Worm (Caenorhabditis elegans) whole organism, L4 larva: ENCODE results near the gene F20D12.7.

Source experiments
- F44E2.7 ChIP-seq: fragments of 200-800 bp; sonication (Bioruptor generic); IDR thresholded peaks from 2 replicates; pipeline ENCODE4 v2.1.2; 2022; ENCODE audit warnings: missing genetic modification characterization, missing compliant biosample characterization
- T26A8.4 ChIP-seq: fragments of 200-800 bp; sonication (Bioruptor generic); IDR thresholded peaks from 2 replicates; pipeline ENCODE4 v1.3.6; 2022; ENCODE audit warnings: missing genetic modification characterization, missing compliant biosample characterization
- Y48G9A.11 ChIP-seq: fragments of 200-800 bp; sonication (Bioruptor generic); IDR thresholded peaks from 2 replicates; pipeline ENCODE4 v1.3.6; 2022; ENCODE audit warnings: missing genetic modification reagents, missing genetic modification characterization, missing compliant biosample characterization
- Y5F2A.4 ChIP-seq: fragments of 200-800 bp; sonication (Bioruptor generic); optimal IDR thresholded peaks from 2 replicates; lab custom pipeline; 2018; ENCODE audit warnings: mild to moderate bottlenecking, missing genetic modification characterization, missing compliant biosample characterization
- ZK546.5 ChIP-seq, 2 experiments: sonication (generic microtip); optimal IDR thresholded peaks; 2 replicates each; lab custom pipeline; 2017; ENCODE audit warnings: missing biosample characterization in 2 of 2, missing genetic modification characterization in 2 of 2
- ama-1 ChIP-seq: fragments of 150-350 bp; optimal IDR thresholded peaks from 2 replicates; lab custom pipeline; 2014; ENCODE audit warnings: inconsistent platforms, mixed read lengths
- ceh-32 ChIP-seq: sonication (generic microtip); optimal IDR thresholded peaks from 2 replicates; lab custom pipeline; 2016; ENCODE audit warnings: mild to moderate bottlenecking, missing genetic modification characterization, missing compliant biosample characterization; ENCODE audit not compliant: poor library complexity
- ces-1 ChIP-seq: fragments of 150-350 bp; sonication (generic microtip); optimal IDR thresholded peaks from 4 replicates; lab custom pipeline; 2014; ENCODE audit warnings: missing biosample characterization, missing genetic modification reagents, missing genetic modification characterization
- cey-2 ChIP-seq: sonication (generic microtip); optimal IDR thresholded peaks from 3 replicates; lab custom pipeline; 2017; ENCODE audit warnings: missing genetic modification characterization, mild to moderate bottlenecking, missing compliant biosample characterization, antibody characterized with exemption, borderline replicate concordance; ENCODE audit not compliant: insufficient read depth
- ctbp-1 ChIP-seq: fragments of 200-800 bp; sonication (Bioruptor generic); IDR thresholded peaks from 2 replicates; pipeline ENCODE4 v1.3.6; 2022; ENCODE audit warnings: missing genetic modification reagents, missing genetic modification characterization, missing compliant biosample characterization
- daf-19 ChIP-seq: fragments of 200-800 bp; sonication (Bioruptor generic); conservative IDR thresholded peaks from 2 replicates; pipeline ENCODE4 v1.3.6; 2022; ENCODE audit warnings: missing genetic modification characterization, missing compliant biosample characterization
- dmd-6 ChIP-seq: fragments of 200-800 bp; sonication (Bioruptor generic); IDR thresholded peaks from 2 replicates; pipeline ENCODE4 v1.3.6; 2022; ENCODE audit warnings: missing genetic modification reagents, missing genetic modification characterization, missing compliant biosample characterization
- dmd-9 ChIP-seq: fragments of 200-800 bp; sonication (Bioruptor generic); IDR thresholded peaks from 2 replicates; pipeline ENCODE4 v1.3.6; 2022; ENCODE audit warnings: missing genetic modification reagents, missing genetic modification characterization, missing compliant biosample characterization
- egl-27 ChIP-seq: sonication (generic microtip); optimal IDR thresholded peaks from 3 replicates; lab custom pipeline; 2017; ENCODE audit warnings: missing biosample characterization, missing genetic modification reagents, missing genetic modification characterization
- egl-43 ChIP-seq: fragments of 200-800 bp; sonication (Bioruptor generic); IDR thresholded peaks from 2 replicates; pipeline ENCODE4 v1.3.6; 2022; ENCODE audit warnings: missing genetic modification reagents, missing genetic modification characterization, missing compliant biosample characterization
- hlh-11 ChIP-seq: fragments of 200-800 bp; sonication (Bioruptor generic); optimal IDR thresholded peaks from 2 replicates; lab custom pipeline; 2018; ENCODE audit warnings: mild to moderate bottlenecking, missing genetic modification characterization, missing compliant biosample characterization
- hlh-30 ChIP-seq: sonication (generic microtip); optimal IDR thresholded peaks from 2 replicates; lab custom pipeline; 2017; ENCODE audit warnings: antibody characterized with exemption, mild to moderate bottlenecking, missing genetic modification characterization, missing compliant biosample characterization; ENCODE audit not compliant: insufficient read depth
- lim-7 ChIP-seq: fragments of 200-800 bp; sonication (Bioruptor generic); IDR thresholded peaks from 2 replicates; pipeline ENCODE4 v1.3.6; 2022; ENCODE audit warnings: missing genetic modification characterization, missing compliant biosample characterization
- lin-1 ChIP-seq: fragments of 200-800 bp; sonication (Bioruptor generic); IDR thresholded peaks from 2 replicates; pipeline ENCODE4 v1.3.6; 2022; ENCODE audit warnings: missing genetic modification reagents, missing genetic modification characterization, missing compliant biosample characterization
- lin-13 ChIP-seq: fragments of 150-350 bp; optimal IDR thresholded peaks from 2 replicates; lab custom pipeline; 2014; ENCODE audit warnings: missing biosample characterization, missing genetic modification reagents, missing genetic modification characterization
- lin-38 ChIP-seq: fragments of 200-800 bp; sonication (Bioruptor generic); IDR thresholded peaks from 2 replicates; pipeline ENCODE4 v1.3.6; 2022; ENCODE audit warnings: missing genetic modification reagents, missing genetic modification characterization, missing compliant biosample characterization
- madf-5 ChIP-seq, 2 experiments: fragments of 200-800 bp; sonication (Bioruptor generic); IDR thresholded peaks; 2 replicates each; pipeline ENCODE4 v1.3.6; 2022; ENCODE audit warnings: missing compliant biosample characterization in 2 of 2, missing genetic modification characterization in 2 of 2
- madf-9 ChIP-seq: fragments of 200-800 bp; sonication (Bioruptor generic); conservative IDR thresholded peaks from 2 replicates; pipeline ENCODE4 v1.3.6; 2022; ENCODE audit warnings: missing genetic modification reagents, missing genetic modification characterization, missing compliant biosample characterization
- mdt-29 ChIP-seq: fragments of 200-800 bp; sonication (Bioruptor generic); IDR thresholded peaks from 2 replicates; pipeline ENCODE4 v1.3.6; 2022; ENCODE audit warnings: missing genetic modification reagents, missing genetic modification characterization, missing compliant biosample characterization
- mep-1 ChIP-seq: fragments of 150-350 bp; sonication (generic microtip); optimal IDR thresholded peaks from 3 replicates; lab custom pipeline; 2014; ENCODE audit warnings: missing biosample characterization, missing genetic modification characterization
- mxl-3 ChIP-seq: fragments of 200-800 bp; sonication (Bioruptor generic); optimal IDR thresholded peaks from 2 replicates; lab custom pipeline; 2018; ENCODE audit warnings: mild to moderate bottlenecking, missing genetic modification characterization, missing compliant biosample characterization
- nhr-11 ChIP-seq: fragments of 150-350 bp; optimal IDR thresholded peaks from 2 replicates; lab custom pipeline; 2014; ENCODE audit warnings: missing biosample characterization, missing genetic modification characterization
- nhr-25 ChIP-seq: sonication (generic microtip); optimal IDR thresholded peaks from 2 replicates; lab custom pipeline; 2017; ENCODE audit warnings: missing genetic modification characterization, mild to moderate bottlenecking, missing compliant biosample characterization, antibody characterized with exemption, moderate library complexity, borderline replicate concordance; ENCODE audit not compliant: insufficient read depth
- nhr-6 ChIP-seq: fragments of 150-350 bp; optimal IDR thresholded peaks from 2 replicates; lab custom pipeline; 2014; ENCODE audit warnings: missing biosample characterization, missing genetic modification characterization
- rbr-2 ChIP-seq: sonication (generic microtip); optimal IDR thresholded peaks from 2 replicates; lab custom pipeline; 2016; ENCODE audit warnings: missing genotype, missing genetic modification characterization, missing compliant biosample characterization
- unc-130 ChIP-seq: sonication (generic microtip); optimal IDR thresholded peaks from 2 replicates; lab custom pipeline; 2016; ENCODE audit warnings: missing genetic modification reagents, missing genetic modification characterization, missing compliant biosample characterization
- unc-62 ChIP-seq, 3 experiments: fragments of 150-350 bp in 1 of 3; sonication (generic microtip); optimal IDR thresholded peaks in 2 of 3; peaks in 1 of 3; 1 replicate in 1 of 3; 2 replicates in 2 of 3; lab custom pipeline; 2014 to 2017; ENCODE audit warnings: missing biosample characterization in 3 of 3, missing genetic modification characterization in 3 of 3, missing genetic modification reagents in 3 of 3, missing genotype in 1 of 3
- zip-11 ChIP-seq: fragments of 200-800 bp; sonication (Bioruptor generic); IDR thresholded peaks from 2 replicates; pipeline ENCODE4 v1.3.6; 2022; ENCODE audit warnings: missing genetic modification characterization, missing compliant biosample characterization

Gene F20D12.7

DNA sequence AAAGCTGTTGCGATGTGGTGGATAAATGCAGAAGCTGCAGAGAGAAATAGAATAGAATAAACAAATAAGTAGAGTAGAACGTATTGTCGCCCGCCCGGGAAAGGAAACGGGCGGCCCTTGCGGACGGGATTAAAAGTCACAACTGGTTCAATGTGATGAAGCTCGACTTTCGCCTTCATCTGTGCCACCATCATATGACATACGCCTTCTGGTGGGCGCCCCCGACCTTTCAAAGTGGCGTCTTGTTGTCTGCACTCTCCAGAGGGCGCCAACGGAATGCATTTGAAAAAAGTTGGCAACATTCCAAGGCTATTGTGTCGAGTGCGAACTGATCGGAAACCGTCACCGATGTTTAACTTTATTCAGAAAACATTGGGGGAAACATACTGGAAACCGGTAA lies 4.5 kb upstream of the F20D12.7 start:
- peak; percentile 57 for TF ChIP-seq hlh-30 (tag; lab: Kevin White, UChicago)
- TF ChIP-seq mep-1 (tag; lab: Kevin White, UChicago), result peak; percentile 28
- TF ChIP-seq T26A8.4 (GFP tag; lab: Robert Waterston, UW), result no peak
- TF ChIP-seq unc-62 (GFP tag; optimal IDR thresholded peaks at IDR 0.05 in 1 of 2; lab: Kevin White, UChicago), result peak in 1 of 2 experiments; percentile 61
- no peak for TF ChIP-seq unc-62 (tag; optimal IDR thresholded peaks at IDR 0.05; lab: Kevin White, UChicago)

DNA sequence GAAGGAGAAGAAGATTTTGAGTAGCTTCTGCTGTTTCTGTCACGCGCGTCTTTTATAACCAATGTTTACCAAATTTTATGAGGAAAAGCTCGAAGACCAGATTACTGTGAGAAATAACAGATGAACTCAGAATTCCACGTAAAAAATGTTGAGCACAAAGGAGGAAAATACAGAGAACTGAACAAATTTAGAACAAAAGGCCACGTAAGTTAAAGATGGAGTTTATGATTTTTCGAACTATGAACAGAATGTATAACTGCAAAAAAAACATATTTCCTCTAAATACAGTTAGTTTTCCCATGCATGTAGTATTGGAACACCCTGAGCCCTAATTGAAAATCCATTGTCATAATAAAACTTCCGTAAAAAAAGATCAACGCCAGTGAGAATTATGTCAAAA lies 2.2 kb upstream of the F20D12.7 start, which contains the start of gene exc-9:
TSS of gene exc-9 (minus strand) at position 101 of the 400 bp plus-strand sequence.
- TF ChIP-seq ctbp-1 (GFP tag; lab: Robert Waterston, UW), result no peak
- no peak for TF ChIP-seq cey-2 (tag; lab: Kevin White, UChicago)
- TF ChIP-seq ces-1 (GFP tag; lab: Kevin White, UChicago), result no peak
- no peak for TF ChIP-seq daf-19 (GFP tag; lab: Robert Waterston, UW)
- no peak for TF ChIP-seq ZK546.5 (tag; optimal IDR thresholded peaks at IDR 0.05; lab: Kevin White, UChicago)
- TF ChIP-seq dmd-9 (GFP tag; lab: Robert Waterston, UW), result no peak
- TF ChIP-seq dmd-6 (GFP tag; lab: Robert Waterston, UW), result no peak
- no peak for TF ChIP-seq madf-9
- TF ChIP-seq mdt-29 (GFP tag; lab: Robert Waterston, UW), result no peak
- no peak for TF ChIP-seq nhr-25 (tag; lab: Kevin White, UChicago)
- no peak for TF ChIP-seq unc-62 (GFP tag; optimal IDR thresholded peaks at IDR 0.05 in 1 of 2; lab: Kevin White, UChicago)
- no peak for TF ChIP-seq unc-62 (tag; optimal IDR thresholded peaks at IDR 0.05; lab: Kevin White, UChicago)
- TF ChIP-seq Y5F2A.4, result no peak
- no peak for TF ChIP-seq lin-38 (GFP tag; lab: Robert Waterston, UW)
- TF ChIP-seq F44E2.7 (GFP tag; lab: Robert Waterston, UW), result no peak
- no peak for TF ChIP-seq unc-130 (GFP tag; lab: Kevin White, UChicago)
- no peak for TF ChIP-seq ama-1 (lab: Kevin White, UChicago)
- TF ChIP-seq hlh-11 (tag; lab: Kevin White, UChicago), result no peak
- TF ChIP-seq Y48G9A.11 (GFP tag; lab: Robert Waterston, UW), result no peak
- no peak for TF ChIP-seq egl-43

DNA sequence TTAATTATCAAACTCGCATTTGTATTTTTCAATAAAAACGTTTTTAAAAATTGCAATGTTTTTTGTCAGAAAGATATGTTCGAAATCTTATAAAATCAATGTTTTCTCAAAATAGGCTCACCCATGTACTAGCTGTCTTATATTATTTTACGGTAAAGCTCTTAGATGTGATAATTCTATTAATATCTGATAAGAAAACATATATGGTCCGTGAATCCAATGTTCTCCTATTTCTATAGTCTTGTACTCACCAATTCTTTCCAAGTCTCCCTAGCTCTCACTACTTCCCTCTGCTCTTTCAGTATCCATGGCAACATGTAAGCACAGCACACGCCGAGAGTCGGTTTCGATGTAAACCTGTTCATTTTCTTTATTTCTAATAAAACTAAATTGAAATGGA lies 5.0 kb downstream of the F20D12.7 start, which contains the start of gene bbs-2:
TSS of gene bbs-2 (plus strand) at position 301 of the 400 bp plus-strand sequence.
- TF ChIP-seq madf-5 (GFP tag; IDR thresholded peaks at IDR 0.05; lab: Robert Waterston, UW), result no peak
- TF ChIP-seq zip-11 (GFP tag; lab: Robert Waterston, UW), result no peak
- TF ChIP-seq lim-7 (GFP tag; lab: Robert Waterston, UW), result no peak
- no peak for TF ChIP-seq lin-13 (GFP tag; lab: Kevin White, UChicago)
- TF ChIP-seq lin-1 (GFP tag; lab: Robert Waterston, UW), result no peak
- no peak for TF ChIP-seq egl-27 (tag; lab: Kevin White, UChicago)
- TF ChIP-seq mxl-3 (GFP tag; lab: Kevin White, UChicago), result no peak
- TF ChIP-seq hlh-11 (tag; lab: Kevin White, UChicago), result no peak
- no peak for TF ChIP-seq ceh-32 (tag; lab: Kevin White, UChicago)
- TF ChIP-seq nhr-6 (tag; lab: Kevin White, UChicago), result no peak
- TF ChIP-seq rbr-2, result no peak
- TF ChIP-seq, all 104 proteins: peak for 0

DNA sequence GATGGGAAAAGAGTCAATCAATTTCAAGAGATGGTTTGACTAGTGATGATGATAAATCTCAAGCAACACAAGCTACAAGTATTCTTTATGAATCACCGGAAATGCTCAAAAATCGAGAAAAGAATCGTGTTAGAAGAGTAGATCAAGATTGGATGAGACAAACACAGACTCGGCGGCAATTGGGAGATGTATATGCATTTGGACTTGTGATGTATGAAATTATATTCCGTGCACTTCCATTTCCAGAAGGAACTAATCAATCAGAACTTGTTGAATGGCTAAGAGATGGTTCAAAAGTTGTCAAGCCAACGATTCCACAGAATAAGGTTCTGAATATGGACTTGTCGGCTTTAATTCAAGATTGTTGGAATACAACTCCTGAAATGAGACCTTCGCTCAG lies 6.9 kb downstream of the F20D12.7 start:
- peak in 1 of 2 experiments; percentile 92 for TF ChIP-seq unc-62 (GFP tag; optimal IDR thresholded peaks at IDR 0.05 in 1 of 2; lab: Kevin White, UChicago)
- TF ChIP-seq unc-62 (tag; optimal IDR thresholded peaks at IDR 0.05; lab: Kevin White, UChicago), result no peak
- TF ChIP-seq nhr-11 (tag; lab: Kevin White, UChicago), result no peak
